Worm (Caenorhabditis elegans): ENCODE data around the gene mex-1.

DNA sequence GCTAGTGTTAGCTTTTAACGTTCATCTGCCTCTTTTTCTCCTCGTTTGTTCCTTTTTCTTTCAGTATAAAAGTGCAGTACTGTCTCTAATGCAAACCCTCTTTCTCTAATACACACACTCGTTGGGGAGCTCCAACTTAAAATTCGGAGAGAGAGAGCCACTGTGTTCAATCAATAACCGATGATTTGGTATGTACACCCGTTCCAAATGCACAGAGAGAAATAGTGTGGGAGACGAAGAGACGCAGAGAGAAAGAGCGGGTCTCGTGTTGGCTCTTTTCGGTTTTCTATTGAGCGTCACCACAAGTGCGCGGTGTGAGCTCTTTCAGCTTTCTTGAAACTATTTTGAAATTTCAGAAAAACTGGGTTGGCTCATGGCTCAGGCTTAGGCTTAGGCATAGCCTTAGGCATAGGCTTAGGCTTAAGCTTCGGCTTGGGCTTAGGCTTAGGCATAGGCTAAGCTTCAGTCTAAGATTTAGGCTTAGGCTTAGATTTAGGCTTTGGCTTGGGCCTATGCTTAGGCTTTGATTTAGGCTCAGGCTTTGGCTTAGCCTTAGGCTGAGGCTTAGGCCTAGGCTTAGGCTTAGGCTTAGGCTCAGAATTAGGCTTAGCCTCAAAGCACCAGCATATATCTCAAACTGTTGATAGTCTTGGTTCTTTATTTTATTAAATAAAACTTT is 44.7 kb upstream of the mex-1 start:
- TF ChIP-seq sox-4 (tag; optimal IDR thresholded peaks at IDR 0.05) (no peak), nhr-11 (tag; optimal IDR thresholded peaks at IDR 0.05) (no peak), fos-1 (tag; optimal IDR thresholded peaks at IDR 0.05) (no peak), nhr-77 (tag; optimal IDR thresholded peaks at IDR 0.05) (no peak), mdl-1 (tag; optimal IDR thresholded peaks at IDR 0.05) (no peak), ces-1 (GFP tag; optimal IDR thresholded peaks at IDR 0.05) (no peak), unc-130 (tag; optimal IDR thresholded peaks at IDR 0.05) (no peak)
